Fruit fly (Drosophila melanogaster): Measurements from ENCODE around the gene thoc6.

DNA sequence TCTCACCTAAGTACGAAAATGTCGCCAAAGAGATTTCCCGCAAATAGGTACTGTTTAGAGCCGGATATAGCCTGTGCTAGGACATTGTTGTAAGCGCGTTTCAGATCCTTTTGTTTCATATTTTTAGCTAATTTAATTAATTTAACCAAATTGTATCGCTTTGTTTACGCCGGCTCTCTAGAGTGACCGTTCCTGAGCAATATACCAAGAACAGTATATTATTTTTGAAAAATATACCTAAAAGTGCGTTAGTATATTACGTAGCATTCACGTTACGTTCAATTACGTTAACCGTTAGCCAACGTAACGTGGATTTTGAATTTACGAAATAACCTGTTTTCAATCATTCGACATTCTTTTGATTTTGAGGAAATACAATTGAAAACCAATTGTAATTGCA, at the start of gene thoc6:
- no peak for TF ChIP-seq CG10348 (GFP tag; IDR thresholded peaks at IDR 0.05)
- no peak for TF ChIP-seq Pif1B (GFP tag; optimal IDR thresholded peaks at IDR 0.05)
- no peak for TF ChIP-seq EcR (GFP tag; optimal IDR thresholded peaks at IDR 0.05)
- TF ChIP-seq CG12605 (GFP tag; IDR thresholded peaks at IDR 0.05) = no peak
- TF ChIP-seq CG15710 (tag; optimal IDR thresholded peaks at IDR 0.05) = no peak
- TF ChIP-seq CG13204 (GFP tag; optimal IDR thresholded peaks at IDR 0.05) = no peak
- no peak for TF ChIP-seq Pif1A (GFP tag; optimal IDR thresholded peaks at IDR 0.05)
- TF ChIP-seq CG14655 (GFP tag; optimal IDR thresholded peaks at IDR 0.05) = no peak
- TF ChIP-seq D1 (tag; optimal IDR thresholded peaks at IDR 0.05) = no peak
- TF ChIP-seq CG17806 (tag; optimal IDR thresholded peaks at IDR 0.05) = no peak
- TF ChIP-seq CG4496 (GFP tag; IDR thresholded peaks at IDR 0.05) = no peak
- no peak for TF ChIP-seq CG32121 (GFP tag; IDR thresholded peaks at IDR 0.05)
- TF ChIP-seq CG34367 (tag; optimal IDR thresholded peaks at IDR 0.05) = no peak
- no peak for TF ChIP-seq CG9948 (tag; optimal IDR thresholded peaks at IDR 0.05)

Measured in whole organism, pupa.